Worm (Caenorhabditis elegans) whole organism, young adult: ENCODE data around the gene ugt-60.
A peak's percentile ranks its signal among the peaks of the same experiment; 100 is the strongest.

Experiments
- B0019.2 ChIP-seq: fragments of 200-800 bp; sonication (Bioruptor generic); conservative IDR thresholded peaks from 2 replicates; pipeline ENCODE4 v1.3.6; 2022; ENCODE audit warnings: missing genetic modification reagents, missing genetic modification characterization, missing compliant biosample characterization
- B0035.1 ChIP-seq: sonication (generic microtip); optimal IDR thresholded peaks from 2 replicates; lab custom pipeline; 2016; ENCODE audit warnings: missing genetic modification characterization, mild to moderate bottlenecking, missing compliant biosample characterization, missing genotype, missing genetic modification reagents
- D2030.7 ChIP-seq: fragments of 200-800 bp; sonication (Bioruptor generic); IDR thresholded peaks from 2 replicates; pipeline ENCODE4 v1.3.6; 2022; ENCODE audit warnings: missing genetic modification reagents, missing genetic modification characterization, missing compliant biosample characterization
- F10E7.11 ChIP-seq: sonication (generic microtip); optimal IDR thresholded peaks from 2 replicates; lab custom pipeline; 2017; ENCODE audit warnings: mild to moderate bottlenecking, missing genetic modification characterization, moderate library complexity, missing compliant biosample characterization
- F23B12.7 ChIP-seq: sonication (generic microtip); optimal IDR thresholded peaks from 2 replicates; lab custom pipeline; 2017; ENCODE audit warnings: missing genetic modification characterization, mild to moderate bottlenecking, missing compliant biosample characterization, antibody characterized with exemption, moderate library complexity; ENCODE audit not compliant: insufficient read depth
- F39B2.1 ChIP-seq: fragments of 200-800 bp; sonication (Bioruptor generic); IDR thresholded peaks from 2 replicates; pipeline ENCODE4 v1.3.6; 2022; ENCODE audit warnings: missing genetic modification reagents, missing genetic modification characterization, missing compliant biosample characterization
- F52B5.7 ChIP-seq: sonication (generic microtip); optimal IDR thresholded peaks from 2 replicates; lab custom pipeline; 2016; ENCODE audit warnings: mild to moderate bottlenecking, missing genetic modification characterization, missing compliant biosample characterization
- F57C9.4 ChIP-seq: sonication (generic microtip); optimal IDR thresholded peaks from 2 replicates; lab custom pipeline; 2017; ENCODE audit warnings: mild to moderate bottlenecking, missing genetic modification characterization, missing compliant biosample characterization
- K11D2.4 ChIP-seq: fragments of 200-800 bp; sonication (Bioruptor generic); IDR thresholded peaks from 2 replicates; pipeline ENCODE4 v1.3.6; 2022; ENCODE audit warnings: missing genetic modification reagents, missing genetic modification characterization, missing compliant biosample characterization
- Y53G8AR.9 ChIP-seq: fragments of 200-800 bp; sonication (Bioruptor generic); conservative IDR thresholded peaks from 2 replicates; pipeline ENCODE4 v1.3.6; 2022; ENCODE audit warnings: missing genetic modification reagents, missing genetic modification characterization, missing compliant biosample characterization
- Y67H2A.10 ChIP-seq: fragments of 200-800 bp; sonication (Bioruptor generic); conservative IDR thresholded peaks from 2 replicates; pipeline ENCODE4 v1.3.6; 2022; ENCODE audit warnings: missing genetic modification reagents, missing genetic modification characterization, missing compliant biosample characterization
- ZK185.1 ChIP-seq: sonication (generic microtip); optimal IDR thresholded peaks from 2 replicates; lab custom pipeline; 2016; ENCODE audit warnings: mild to moderate bottlenecking, missing genetic modification characterization, missing compliant biosample characterization; ENCODE audit not compliant: poor library complexity, severe bottlenecking
- aptf-2 ChIP-seq: fragments of 200-800 bp; sonication (Bioruptor generic); conservative IDR thresholded peaks from 2 replicates; pipeline ENCODE4 v1.3.6; 2022; ENCODE audit warnings: missing genetic modification reagents, missing genetic modification characterization, missing compliant biosample characterization
- attf-6 ChIP-seq: fragments of 200-800 bp; sonication (Bioruptor generic); IDR thresholded peaks from 2 replicates; pipeline ENCODE4 v1.3.6; 2022; ENCODE audit warnings: missing genetic modification reagents, missing genetic modification characterization, missing compliant biosample characterization
- ccch-3 ChIP-seq: fragments of 200-800 bp; sonication (Bioruptor generic); optimal IDR thresholded peaks from 2 replicates; lab custom pipeline; 2018; ENCODE audit warnings: mild to moderate bottlenecking, missing genetic modification characterization, missing compliant biosample characterization
- ceh-27 ChIP-seq: fragments of 200-800 bp; sonication (Bioruptor generic); optimal IDR thresholded peaks from 2 replicates; lab custom pipeline; 2018; ENCODE audit warnings: mild to moderate bottlenecking, missing genetic modification characterization, moderate library complexity, missing compliant biosample characterization
- ceh-58 ChIP-seq: fragments of 200-800 bp; sonication (Bioruptor generic); IDR thresholded peaks from 2 replicates; pipeline ENCODE4 v1.3.6; 2022; ENCODE audit warnings: missing genetic modification characterization, missing compliant biosample characterization
- die-1 ChIP-seq: sonication (generic microtip); optimal IDR thresholded peaks from 2 replicates; lab custom pipeline; 2016; ENCODE audit warnings: missing genotype, mild to moderate bottlenecking, missing genetic modification characterization, missing compliant biosample characterization
- dox-1 ChIP-seq: fragments of 200-800 bp; sonication (Bioruptor generic); IDR thresholded peaks from 2 replicates; pipeline ENCODE4 v1.3.6; 2022; ENCODE audit warnings: missing genetic modification reagents, missing genetic modification characterization, missing compliant biosample characterization
- egrh-3 ChIP-seq: fragments of 200-800 bp; sonication (Bioruptor generic); IDR thresholded peaks from 2 replicates; pipeline ENCODE4 v1.3.6; 2022; ENCODE audit warnings: missing genetic modification reagents, missing genetic modification characterization, missing compliant biosample characterization
- him-1 ChIP-seq: sonication (generic microtip); optimal IDR thresholded peaks from 2 replicates; lab custom pipeline; 2016; ENCODE audit warnings: missing genotype, missing genetic modification reagents, missing genetic modification characterization, missing compliant biosample characterization
- let-526 ChIP-seq: fragments of 200-800 bp; sonication (Bioruptor generic); IDR thresholded peaks from 2 replicates; pipeline ENCODE4 v1.3.6; 2022; ENCODE audit warnings: missing genetic modification reagents, missing genetic modification characterization, missing compliant biosample characterization
- lin-40 ChIP-seq: sonication (generic microtip); optimal IDR thresholded peaks from 2 replicates; lab custom pipeline; 2016; ENCODE audit warnings: missing genetic modification characterization, mild to moderate bottlenecking, missing compliant biosample characterization, missing genotype, missing genetic modification reagents
- lir-1 ChIP-seq: fragments of 200-800 bp; sonication (Bioruptor generic); conservative IDR thresholded peaks from 2 replicates; pipeline ENCODE4 v1.3.6; 2022; ENCODE audit warnings: missing genetic modification reagents, missing genetic modification characterization, missing compliant biosample characterization
- madf-10 ChIP-seq: sonication (generic microtip); optimal IDR thresholded peaks from 2 replicates; lab custom pipeline; 2016; ENCODE audit warnings: mild to moderate bottlenecking, missing genetic modification characterization, missing compliant biosample characterization
- mes-4 ChIP-seq: sonication (generic microtip); optimal IDR thresholded peaks from 2 replicates; lab custom pipeline; 2016; ENCODE audit warnings: missing genotype, missing genetic modification characterization, missing compliant biosample characterization
- nfya-1 ChIP-seq: sonication (generic microtip); optimal IDR thresholded peaks from 2 replicates; lab custom pipeline; 2017; ENCODE audit warnings: antibody characterized with exemption, missing compliant biosample characterization, missing genetic modification characterization, borderline replicate concordance; ENCODE audit not compliant: insufficient read depth
- nfyb-1 ChIP-seq: fragments of 200-800 bp; sonication (Bioruptor generic); IDR thresholded peaks from 2 replicates; pipeline ENCODE4 v1.3.6; 2022; ENCODE audit warnings: missing genetic modification reagents, missing genetic modification characterization, missing compliant biosample characterization
- nhr-80 ChIP-seq: sonication (generic microtip); optimal IDR thresholded peaks from 2 replicates; lab custom pipeline; 2016; ENCODE audit warnings: missing genetic modification characterization, missing compliant biosample characterization
- nhr-90 ChIP-seq: sonication (generic microtip); optimal IDR thresholded peaks from 2 replicates; lab custom pipeline; 2016; ENCODE audit warnings: missing genotype, mild to moderate bottlenecking, missing genetic modification characterization, missing compliant biosample characterization
- pha-4 ChIP-seq: fragments of 150-350 bp; sonication (generic microtip); optimal IDR thresholded peaks from 2 replicates; lab custom pipeline; 2014; ENCODE audit warnings: missing biosample characterization, missing genetic modification reagents, missing genetic modification characterization
- snpc-1.1 ChIP-seq: sonication (generic microtip); optimal IDR thresholded peaks from 2 replicates; lab custom pipeline; 2017; ENCODE audit warnings: missing genetic modification characterization, mild to moderate bottlenecking, missing compliant biosample characterization, antibody characterized with exemption, moderate library complexity, missing genotype, missing genetic modification reagents; ENCODE audit not compliant: insufficient read depth
- snpc-1.3 ChIP-seq: sonication (generic microtip); optimal IDR thresholded peaks from 2 replicates; lab custom pipeline; 2017; ENCODE audit warnings: missing genetic modification characterization, mild to moderate bottlenecking, missing compliant biosample characterization, antibody characterized with exemption, moderate library complexity, missing genotype, missing genetic modification reagents; ENCODE audit not compliant: insufficient read depth
- sptf-2 ChIP-seq: fragments of 200-800 bp; sonication (Bioruptor generic); optimal IDR thresholded peaks from 2 replicates; lab custom pipeline; 2018; ENCODE audit warnings: mild to moderate bottlenecking, missing genetic modification characterization, missing compliant biosample characterization
- tlf-1 ChIP-seq: fragments of 200-800 bp; sonication (Bioruptor generic); optimal IDR thresholded peaks from 2 replicates; lab custom pipeline; 2018; ENCODE audit warnings: mild to moderate bottlenecking, missing genetic modification characterization, missing compliant biosample characterization
- unc-62 ChIP-seq: fragments of 150-350 bp; optimal IDR thresholded peaks from 2 replicates; lab custom pipeline; 2014; ENCODE audit warnings: missing biosample characterization, missing genetic modification reagents, missing genetic modification characterization
- zim-3 ChIP-seq: sonication (generic microtip); optimal IDR thresholded peaks from 2 replicates; lab custom pipeline; 2017; ENCODE audit warnings: mild to moderate bottlenecking, missing genetic modification characterization, moderate library complexity, missing compliant biosample characterization
- ztf-18 ChIP-seq: sonication (generic microtip); optimal IDR thresholded peaks from 2 replicates; lab custom pipeline; 2016; ENCODE audit warnings: missing genotype, mild to moderate bottlenecking, missing genetic modification characterization, missing compliant biosample characterization
- ztf-26 ChIP-seq: sonication (generic microtip); optimal IDR thresholded peaks from 2 replicates; lab custom pipeline; 2017; ENCODE audit warnings: missing genetic modification characterization, missing compliant biosample characterization
- ztf-3 ChIP-seq: fragments of 200-800 bp; sonication (Bioruptor generic); optimal IDR thresholded peaks from 2 replicates; lab custom pipeline; 2018; ENCODE audit warnings: mild to moderate bottlenecking, missing genetic modification characterization, missing compliant biosample characterization
- ztf-6 ChIP-seq: fragments of 200-800 bp; sonication (Bioruptor generic); IDR thresholded peaks from 2 replicates; pipeline ENCODE4 v1.3.6; 2022; ENCODE audit warnings: missing genetic modification reagents, missing genetic modification characterization, missing compliant biosample characterization

Gene ugt-60

ce11 chrIII:9667591-9668265, 11.1 kb downstream of the ugt-60 start, which contains the start of gene C07A9.9 (continued):
- no peak for TF ChIP-seq F57C9.4
- no peak for TF ChIP-seq sptf-2
- no peak for TF ChIP-seq ztf-3 (GFP tag; lab: Kevin White, UChicago)
- no peak for TF ChIP-seq tlf-1 (GFP tag; lab: Kevin White, UChicago)
- TF ChIP-seq D2030.7 (GFP tag; lab: Robert Waterston, UW): no peak
- no peak for TF ChIP-seq pha-4 (tag; lab: Kevin White, UChicago)
- TF ChIP-seq nfya-1 (tag; lab: Kevin White, UChicago): no peak
- no peak for TF ChIP-seq ccch-3 (GFP tag; lab: Kevin White, UChicago)
- no peak for TF ChIP-seq ceh-58 (GFP tag; lab: Robert Waterston, UW)
- TF ChIP-seq F39B2.1 (GFP tag; lab: Robert Waterston, UW): no peak
- no peak for TF ChIP-seq Y67H2A.10
- TF ChIP-seq F10E7.11 (tag; lab: Kevin White, UChicago): no peak
- no peak for TF ChIP-seq Y53G8AR.9 (GFP tag; lab: Robert Waterston, UW)
- no peak for TF ChIP-seq attf-6
- TF ChIP-seq ZK185.1: peak; percentile 2
- no peak for TF ChIP-seq lir-1 (GFP tag; lab: Robert Waterston, UW)
- peak; percentile 30; the same call in 1 of the 2 replicates for TF ChIP-seq K11D2.4
- TF ChIP-seq die-1: peak; percentile 49
- TF ChIP-seq lin-40: peak; percentile 69
- peak; percentile 95 for TF ChIP-seq nhr-80 (tag; lab: Kevin White, UChicago)
- TF ChIP-seq aptf-2 (GFP tag; lab: Robert Waterston, UW): no peak
- peak; percentile 76 for TF ChIP-seq egrh-3
- TF ChIP-seq ztf-26 (tag; lab: Kevin White, UChicago): peak; percentile 1
- TF ChIP-seq madf-10 (tag; lab: Kevin White, UChicago): no peak
- no peak for TF ChIP-seq snpc-1.3 (tag; lab: Kevin White, UChicago)
- TF ChIP-seq him-1: no peak
- TF ChIP-seq snpc-1.1: peak; percentile 37
- TF ChIP-seq nhr-90 (tag; lab: Kevin White, UChicago): peak; percentile 55
- TF ChIP-seq dox-1 (GFP tag; lab: Robert Waterston, UW): no peak; the same call in 1 of the 2 replicates
- no peak for TF ChIP-seq unc-62
- no peak for TF ChIP-seq B0035.1
- no peak for TF ChIP-seq B0019.2 (GFP tag; lab: Robert Waterston, UW)
- peak; percentile 28 for TF ChIP-seq ztf-18 (tag; lab: Kevin White, UChicago)
- no peak for TF ChIP-seq F52B5.7 (tag; lab: Kevin White, UChicago)
- TF ChIP-seq ceh-27 (GFP tag; lab: Kevin White, UChicago): peak; percentile 56
- TF ChIP-seq, all 124 proteins: peak for 23

- no peak for TF ChIP-seq ztf-6
- no peak for TF ChIP-seq zim-3 (tag; lab: Kevin White, UChicago)
- TF ChIP-seq ztf-26 (tag; lab: Kevin White, UChicago): no peak
- no peak for TF ChIP-seq let-526 (GFP tag; lab: Robert Waterston, UW)
- no peak for TF ChIP-seq mes-4 (tag; lab: Kevin White, UChicago)
- TF ChIP-seq F23B12.7 (tag; lab: Kevin White, UChicago): no peak
- TF ChIP-seq nfyb-1: no peak
- TF ChIP-seq nhr-80 (tag; lab: Kevin White, UChicago): peak; percentile 28
These were observed 12.2 kb downstream of the ugt-60 start for ce11 chrIII:9666668-9667067.
